Fruit fly (Drosophila melanogaster): ENCODE data around the gene Tdrd3.

Gene Tdrd3

dm6 chr3L:14759984-14760626 is 26.5 kb upstream of the Tdrd3 start (continued):
- TF ChIP-seq CG10274 (GFP tag; optimal IDR thresholded peaks at IDR 0.05) = peak; percentile 31
- peak in 1 of 2 experiments; percentile 35 for TF ChIP-seq crp (GFP tag; optimal IDR thresholded peaks at IDR 0.05)
- TF ChIP-seq vvl (GFP tag; IDR thresholded peaks at IDR 0.05) = peak; percentile 60
- TF ChIP-seq Hsf (GFP tag; optimal IDR thresholded peaks at IDR 0.05) = peak; percentile 75
- peak; percentile 41 for TF ChIP-seq CG16815 (GFP tag; optimal IDR thresholded peaks at IDR 0.05)
- TF ChIP-seq Doc2 (GFP tag; IDR thresholded peaks at IDR 0.05) = no peak
- TF ChIP-seq CG6175 (GFP tag; IDR thresholded peaks at IDR 0.05) = no peak
- TF ChIP-seq Ravus (GFP tag; IDR thresholded peaks at IDR 0.05) = no peak
- TF ChIP-seq CG2199 (GFP tag; IDR thresholded peaks at IDR 0.05) = 0 out of 3 replicates have a peak, but pooled peaks have one; percentile 34
- peak; percentile 66 for TF ChIP-seq emc (GFP tag; optimal IDR thresholded peaks at IDR 0.05)
- no peak for TF ChIP-seq CTCF (GFP tag; optimal IDR thresholded peaks at IDR 0.05)
- TF ChIP-seq Fer3 (tag; optimal IDR thresholded peaks at IDR 0.05) = peak; percentile 71
- peak; percentile 29 for TF ChIP-seq CG10431 (GFP tag; optimal IDR thresholded peaks at IDR 0.05)
- peak; percentile 35 for TF ChIP-seq CG13624 (GFP tag; optimal IDR thresholded peaks at IDR 0.05)
- TF ChIP-seq CG12769 (tag; optimal IDR thresholded peaks at IDR 0.05) = peak; percentile 91
- TF ChIP-seq nom (GFP tag; optimal IDR thresholded peaks at IDR 0.05) = no peak
- TF ChIP-seq BtbVII (GFP tag; optimal IDR thresholded peaks at IDR 0.05) = peak; percentile 41
- TF ChIP-seq seq (GFP tag; IDR thresholded peaks at IDR 0.05) = no peak
- no peak for TF ChIP-seq Ets97D (GFP tag; optimal IDR thresholded peaks at IDR 0.05)
- no peak for TF ChIP-seq YL-1 (GFP tag; optimal IDR thresholded peaks at IDR 0.05)
- no peak for TF ChIP-seq CG9876 (GFP tag; optimal IDR thresholded peaks at IDR 0.05)
- peak; percentile 72 for TF ChIP-seq CG8388 (GFP tag; optimal IDR thresholded peaks at IDR 0.05)
- peak; percentile 78 for TF ChIP-seq Xrp1 (GFP tag; IDR thresholded peaks at IDR 0.05)
- peak; percentile 77 for TF ChIP-seq Oli (tag; optimal IDR thresholded peaks at IDR 0.05)
- TF ChIP-seq CG10654 (GFP tag; optimal IDR thresholded peaks at IDR 0.05) = peak; percentile 68
- peak; percentile 63 for TF ChIP-seq Meics (GFP tag; optimal IDR thresholded peaks at IDR 0.05)
- TF ChIP-seq CG13424 (tag; optimal IDR thresholded peaks at IDR 0.05) = peak; percentile 74
- TF ChIP-seq CG8944 (GFP tag; optimal IDR thresholded peaks at IDR 0.05) = peak; percentile 28
- TF ChIP-seq fd102C (GFP tag; optimal IDR thresholded peaks at IDR 0.05) = no peak
- TF ChIP-seq sob (GFP tag; IDR thresholded peaks at IDR 0.05) = peak; percentile 50; the same call in 1 of the 2 replicates
- peak; percentile 51; the same call in 1 of the 2 replicates for TF ChIP-seq ato (GFP tag; IDR thresholded peaks at IDR 0.05; ENCODE audit: partially characterized antibody)
- peak; percentile 18 for TF ChIP-seq cg (GFP tag; optimal IDR thresholded peaks at IDR 0.05)
- peak; percentile 77 for TF ChIP-seq CG15269 (tag; optimal IDR thresholded peaks at IDR 0.05)
- TF ChIP-seq fd96Cb (tag; optimal IDR thresholded peaks at IDR 0.05) = peak; percentile 71
- TF ChIP-seq CG16779 (GFP tag; IDR thresholded peaks at IDR 0.05) = 0 out of 2 replicates have a peak, but pooled peaks have one; percentile 56
- TF ChIP-seq H15 (GFP tag; IDR thresholded peaks at IDR 0.05) = peak; percentile 14; the same call in 1 of the 3 replicates
- TF ChIP-seq Opbp (GFP tag; IDR thresholded peaks at IDR 0.05; ENCODE audit: partially characterized antibody) = peak; percentile 44; the same call in 1 of the 3 replicates
- TF ChIP-seq CoRest (tag; optimal IDR thresholded peaks at IDR 0.05) = peak; percentile 64
- TF ChIP-seq gsb-n (tag; optimal IDR thresholded peaks at IDR 0.05) = peak; percentile 70
- no peak for TF ChIP-seq dimm (GFP tag; IDR thresholded peaks at IDR 0.05)
- no peak for TF ChIP-seq CG31365 (tag; optimal IDR thresholded peaks at IDR 0.05)
- TF ChIP-seq sr (GFP tag; IDR thresholded peaks at IDR 0.05) = no peak; the same call in 2 of the 3 replicates
- no peak for TF ChIP-seq Gsc (GFP tag; IDR thresholded peaks at IDR 0.05)
- TF ChIP-seq chn (GFP tag; optimal IDR thresholded peaks at IDR 0.05) = peak; percentile 64
- TF ChIP-seq CG12071 (GFP tag; optimal IDR thresholded peaks at IDR 0.05) = peak; percentile 58
- no peak for TF ChIP-seq insv (GFP tag; optimal IDR thresholded peaks at IDR 0.05)
- peak; percentile 39; the same call in 1 of the 3 replicates for TF ChIP-seq gce (GFP tag; IDR thresholded peaks at IDR 0.05)
- peak; percentile 57 for TF ChIP-seq CG13775 (GFP tag; optimal IDR thresholded peaks at IDR 0.05)
- no peak for TF ChIP-seq mirr (GFP tag; optimal IDR thresholded peaks at IDR 0.05)
- TF ChIP-seq sim (GFP tag; IDR thresholded peaks at IDR 0.05) = no peak
